Worm (Caenorhabditis elegans) whole organism, early embryonic: ENCODE measurements around the gene W06E11.1.

Source experiments
- B0310.2 ChIP-seq: sonication (generic microtip); optimal IDR thresholded peaks from 2 replicates; lab custom pipeline; 2016; ENCODE audit warnings: mild to moderate bottlenecking, missing genetic modification characterization, missing compliant biosample characterization
- ama-1 ChIP-seq: fragments of 150-350 bp; optimal IDR thresholded peaks from 2 replicates; lab custom pipeline; 2014
- flt-1 ChIP-seq: fragments of 200-800 bp; sonication (Bioruptor generic); IDR thresholded peaks from 2 replicates; pipeline ENCODE4 v1.3.6; 2022; ENCODE audit warnings: missing genetic modification characterization, missing compliant biosample characterization
- hmbx-1 ChIP-seq: sonication (generic microtip); optimal IDR thresholded peaks from 2 replicates; lab custom pipeline; 2016; ENCODE audit warnings: mild to moderate bottlenecking, missing genetic modification characterization, missing compliant biosample characterization
- hnd-1 ChIP-seq: sonication (generic microtip); optimal IDR thresholded peaks from 2 replicates; lab custom pipeline; 2016; ENCODE audit warnings: missing genetic modification characterization, missing compliant biosample characterization
- sea-1 ChIP-seq: fragments of 200-800 bp; sonication (Bioruptor generic); conservative IDR thresholded peaks from 2 replicates; pipeline ENCODE4 v1.3.6; 2022; ENCODE audit warnings: missing genetic modification characterization, missing compliant biosample characterization
- tbx-37 ChIP-seq: fragments of 200-800 bp; sonication (Bioruptor generic); conservative IDR thresholded peaks from 2 replicates; pipeline ENCODE4 v1.3.6; 2022; ENCODE audit warnings: missing genetic modification reagents, missing genetic modification characterization, missing compliant biosample characterization

- TF ChIP-seq B0310.2 (tag; lab: Kevin White, UChicago) (no peak), ama-1 (lab: Kevin White, UChicago) (no peak), flt-1 (no peak), hmbx-1 (tag; lab: Kevin White, UChicago) (no peak), hnd-1 (tag; lab: Kevin White, UChicago) (no peak), tbx-37 (GFP tag; lab: Robert Waterston, UW) (no peak), sea-1 (GFP tag; lab: Robert Waterston, UW) (no peak)
These were observed 26.5 kb downstream of the W06E11.1 start, which contains the start of gene W02B3.3 for ce11 chrIII:668303-668893.
